Worm (Caenorhabditis elegans) whole organism, late embryonic: ENCODE data around the gene C25E10.7.

ENCODE experiments used
- Y22D7AL.16 ChIP-seq: sonication (generic microtip); optimal IDR thresholded peaks from 2 replicates; lab custom pipeline; 2016; ENCODE audit warnings: missing genetic modification characterization, missing compliant biosample characterization
- ceh-18 ChIP-seq: sonication (generic microtip); optimal IDR thresholded peaks from 2 replicates; lab custom pipeline; 2016; ENCODE audit warnings: missing genetic modification characterization, missing compliant biosample characterization
- ceh-22 ChIP-seq: sonication (generic microtip); optimal IDR thresholded peaks from 2 replicates; lab custom pipeline; 2017; ENCODE audit warnings: missing biosample characterization, missing genetic modification characterization
- ceh-34 ChIP-seq: sonication (generic microtip); optimal IDR thresholded peaks from 2 replicates; lab custom pipeline; 2016; ENCODE audit warnings: mild to moderate bottlenecking, missing genetic modification characterization, missing compliant biosample characterization
- elt-4 ChIP-seq: sonication (generic microtip); optimal IDR thresholded peaks from 2 replicates; lab custom pipeline; 2016; ENCODE audit warnings: missing genetic modification characterization, missing compliant biosample characterization
- fax-1 ChIP-seq: sonication (generic microtip); optimal IDR thresholded peaks from 2 replicates; lab custom pipeline; 2016; ENCODE audit warnings: missing genotype, missing genetic modification characterization, missing compliant biosample characterization
- hlh-13 ChIP-seq: fragments of 200-800 bp; sonication (Bioruptor generic); optimal IDR thresholded peaks from 2 replicates; lab custom pipeline; 2018; ENCODE audit warnings: mild to moderate bottlenecking, missing genetic modification characterization, missing compliant biosample characterization
- hlh-30 ChIP-seq: sonication (generic microtip); optimal IDR thresholded peaks from 2 replicates; lab custom pipeline; 2017; ENCODE audit warnings: antibody characterized with exemption, missing genetic modification characterization, missing compliant biosample characterization; ENCODE audit not compliant: insufficient read depth
- nfya-1 ChIP-seq: sonication (generic microtip); optimal IDR thresholded peaks from 2 replicates; lab custom pipeline; 2017; ENCODE audit warnings: missing genetic modification characterization, mild to moderate bottlenecking, missing compliant biosample characterization, antibody characterized with exemption, moderate library complexity
- odd-2 ChIP-seq: sonication (generic microtip); optimal IDR thresholded peaks from 2 replicates; lab custom pipeline; 2017; ENCODE audit warnings: antibody characterized with exemption, mild to moderate bottlenecking, missing genetic modification characterization, missing compliant biosample characterization
- pqm-1 ChIP-seq: sonication (generic microtip); optimal IDR thresholded peaks from 2 replicates; lab custom pipeline; 2016; ENCODE audit warnings: missing genetic modification characterization, missing compliant biosample characterization
- sdc-2 ChIP-seq: sonication (generic microtip); optimal IDR thresholded peaks from 2 replicates; lab custom pipeline; 2016; ENCODE audit warnings: missing genotype, missing genetic modification characterization, missing compliant biosample characterization
- unc-42 ChIP-seq: sonication (generic microtip); optimal IDR thresholded peaks from 2 replicates; lab custom pipeline; 2016; ENCODE audit warnings: missing genotype, missing genetic modification characterization, missing compliant biosample characterization
- unc-86 ChIP-seq: sonication (generic microtip); optimal IDR thresholded peaks from 2 replicates; lab custom pipeline; 2016; ENCODE audit warnings: missing genetic modification characterization, missing compliant biosample characterization

DNA sequence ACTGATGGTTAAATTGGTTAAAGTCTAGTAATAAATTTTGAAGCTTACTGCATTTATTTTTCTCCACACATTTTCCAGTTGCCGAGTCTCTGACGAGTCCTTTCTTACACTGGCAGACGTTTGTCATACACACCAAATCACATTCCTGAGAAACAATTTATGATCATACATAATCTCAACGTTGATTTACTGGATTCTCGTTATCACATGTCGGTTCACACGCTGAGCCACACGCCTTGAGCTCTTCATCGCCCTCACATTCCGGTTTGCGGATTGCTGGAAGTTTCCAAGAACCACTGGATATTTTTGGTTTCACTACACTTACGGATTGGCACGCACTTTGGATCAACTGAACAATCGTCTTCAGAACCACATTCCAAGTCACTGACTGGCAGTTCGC is 4.6 kb upstream of the C25E10.7 start:
- TF ChIP-seq nfya-1 (no peak), odd-2 (no peak), unc-42 (tag; lab: Kevin White, UChicago) (no peak), ceh-34 (tag; lab: Kevin White, UChicago) (no peak), pqm-1 (tag; lab: Kevin White, UChicago) (no peak), hlh-30 (tag; lab: Kevin White, UChicago) (no peak), elt-4 (tag; lab: Kevin White, UChicago) (no peak), Y22D7AL.16 (tag; lab: Kevin White, UChicago) (no peak), fax-1 (no peak), ceh-22 (no peak), unc-86 (no peak), hlh-13 (GFP tag; lab: Kevin White, UChicago) (no peak), sdc-2 (tag; lab: Kevin White, UChicago) (no peak), ceh-18 (no peak)
